Fruit fly (Drosophila melanogaster) whole organism, embryonic: Measurements from ENCODE around the gene Ogdh.

Experiments used
- CG15479 ChIP-seq: fragments of 200-800 bp; sonication (Bioruptor generic); optimal IDR thresholded peaks from 3 replicates; lab custom pipeline; 2019; ENCODE audit warnings: missing biosample characterization, mild to moderate bottlenecking, missing genetic modification characterization, moderate library complexity
- Sin3A ChIP-seq: fragments of >200 bp; optimal IDR thresholded peaks from 2 replicates; lab custom pipeline; 2018
- TFAM ChIP-seq: fragments of 200-800 bp; sonication (Bioruptor generic); optimal IDR thresholded peaks from 2 replicates; lab custom pipeline; 2017; ENCODE audit warnings: missing biosample characterization, missing genetic modification characterization, inconsistent platforms
- dan ChIP-seq: fragments of 200-800 bp; sonication (Bioruptor generic); IDR thresholded peaks from 2 replicates; pipeline ENCODE4 v1.3.6; 2022; ENCODE audit warnings: missing biosample characterization, missing genetic modification characterization
- z ChIP-seq: fragments of 200-800 bp; sonication (Bioruptor generic); IDR thresholded peaks from 3 replicates; pipeline ENCODE4 v1.3.6; 2022; ENCODE audit warnings: missing biosample characterization, missing genetic modification characterization

- no peak for TF ChIP-seq z (GFP tag; lab: Robert Waterston, UW)
- TF ChIP-seq CG15479 (GFP tag; lab: Kevin White, UChicago) = no peak
- no peak for TF ChIP-seq dan (GFP tag; lab: Robert Waterston, UW)
- no peak for TF ChIP-seq TFAM (GFP tag; lab: Kevin White, UChicago)
- TF ChIP-seq Sin3A (lab: Kevin White, UChicago) = no peak
Observed at dm6 chr3L:17016576-17016917, 61.9 kb downstream of the Ogdh start.
